Worm (Caenorhabditis elegans): ENCODE data around the gene bli-6.

Gene bli-6

DNA sequence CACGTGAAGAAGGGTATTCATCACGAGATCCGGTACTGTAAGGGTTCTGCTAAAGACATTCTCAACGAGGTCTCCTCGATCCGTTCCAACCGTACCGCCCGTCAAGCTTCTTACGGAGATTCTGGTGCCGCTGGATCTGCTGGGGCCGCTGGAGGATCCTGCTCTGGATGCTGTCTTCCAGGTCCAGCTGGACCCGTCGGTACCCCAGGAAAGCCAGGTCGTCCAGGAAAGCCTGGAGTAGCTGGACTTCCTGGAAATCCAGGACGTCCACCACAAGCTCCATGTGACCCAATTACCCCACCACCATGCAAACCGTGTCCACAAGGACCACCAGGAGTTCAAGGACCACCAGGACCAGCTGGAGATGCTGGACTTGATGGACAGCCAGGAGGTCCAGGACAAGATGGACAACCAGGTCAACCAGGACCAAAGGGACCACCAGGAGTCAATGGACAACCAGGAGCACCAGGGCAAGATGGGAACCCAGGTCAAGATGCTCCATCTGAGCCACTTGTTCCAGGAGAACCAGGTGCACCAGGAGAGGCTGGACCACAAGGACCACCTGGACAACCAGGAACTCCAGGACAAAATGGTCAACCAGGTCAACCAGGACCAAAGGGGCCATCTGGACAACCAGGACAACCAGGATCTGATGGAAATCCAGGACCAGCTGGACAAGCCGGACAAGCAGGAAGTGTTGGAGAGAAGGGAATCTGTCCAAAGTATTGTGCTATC, 637 bp downstream of the bli-6 start:
- TF ChIP-seq daf-12 (tag; optimal IDR thresholded peaks at IDR 0.05) = no peak
- TF ChIP-seq ceh-9 (tag; optimal IDR thresholded peaks at IDR 0.05) = no peak
- TF ChIP-seq sea-2 (GFP tag; optimal IDR thresholded peaks at IDR 0.05) = no peak
- TF ChIP-seq aly-2 (tag; optimal IDR thresholded peaks at IDR 0.05) = no peak
- TF ChIP-seq lin-15B (tag; optimal IDR thresholded peaks at IDR 0.05) = no peak
- no peak for TF ChIP-seq fkh-10 (GFP tag; optimal IDR thresholded peaks at IDR 0.05)
- no peak for TF ChIP-seq pha-4 (tag; optimal IDR thresholded peaks at IDR 0.05)
- no peak for TF ChIP-seq elt-3 (tag; optimal IDR thresholded peaks at IDR 0.05)
- no peak for TF ChIP-seq egl-27 (tag; optimal IDR thresholded peaks at IDR 0.05)
- TF ChIP-seq nhr-11 (tag; optimal IDR thresholded peaks at IDR 0.05) = no peak
- TF ChIP-seq jun-1 (tag; optimal IDR thresholded peaks at IDR 0.05) = no peak
- no peak for TF ChIP-seq hmg-11 (tag; optimal IDR thresholded peaks at IDR 0.05)

DNA sequence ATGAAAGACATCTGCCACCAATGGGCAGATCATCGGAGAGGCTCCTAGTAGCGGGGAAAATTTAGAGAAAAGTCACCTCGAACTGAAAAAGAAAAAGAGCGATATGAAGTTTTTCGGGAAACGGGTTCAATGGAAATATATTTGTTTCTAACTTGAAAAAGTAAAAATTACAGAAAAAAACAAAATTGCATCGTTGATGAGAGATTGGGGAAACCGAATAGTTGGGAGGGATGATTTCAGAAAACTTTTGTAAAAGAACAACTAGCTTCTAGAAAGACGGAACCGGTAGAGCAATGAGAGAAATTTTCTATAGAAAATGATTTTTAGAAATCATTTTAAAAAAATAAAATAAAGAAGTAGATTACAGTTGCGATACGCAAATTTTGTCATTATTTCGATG, 1.5 kb downstream of the bli-6 start:
- TF ChIP-seq nhr-77 (tag; optimal IDR thresholded peaks at IDR 0.05) (no peak), skn-1 (tag; optimal IDR thresholded peaks at IDR 0.05) (no peak), fkh-10 (GFP tag; optimal IDR thresholded peaks at IDR 0.05) (no peak), ztf-4 (tag; optimal IDR thresholded peaks at IDR 0.05) (no peak), eor-1 (tag; optimal IDR thresholded peaks at IDR 0.05) (no peak), nhr-12 (tag; optimal IDR thresholded peaks at IDR 0.05) (no peak), mml-1 (tag; optimal IDR thresholded peaks at IDR 0.05) (no peak), nhr-43 (tag; optimal IDR thresholded peaks at IDR 0.05; ENCODE audit: poor library complexity, severe bottlenecking) (no peak), unc-39 (tag; optimal IDR thresholded peaks at IDR 0.05) (no peak), unc-62 (GFP tag; optimal IDR thresholded peaks at IDR 0.05) (no peak), nhr-11 (tag; optimal IDR thresholded peaks at IDR 0.05) (no peak), nhr-25 (tag; optimal IDR thresholded peaks at IDR 0.05) (no peak), nhr-237 (tag; optimal IDR thresholded peaks at IDR 0.05) (no peak), lin-39 (tag; optimal IDR thresholded peaks at IDR 0.05) (no peak)

DNA sequence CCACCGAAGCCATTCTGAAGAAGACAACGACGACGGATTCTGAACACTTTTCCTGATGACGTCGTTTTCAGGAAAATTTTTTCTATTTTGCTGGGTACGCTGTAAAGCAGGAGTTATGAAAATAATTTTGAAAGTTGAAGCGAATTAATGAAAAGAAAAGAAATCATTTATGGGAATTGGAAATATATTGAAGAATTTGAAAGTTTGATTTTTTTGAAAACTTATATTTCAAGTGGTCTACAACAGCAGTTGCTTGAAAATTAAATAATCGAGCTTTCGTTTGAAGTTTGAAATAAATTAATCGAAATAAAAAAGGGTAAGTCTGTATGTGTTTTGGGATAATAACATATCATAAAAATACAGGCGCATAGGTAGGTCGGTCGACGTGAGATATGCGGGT, 7.1 kb downstream of the bli-6 start, which contains the start of gene shl-1:
TSS of gene shl-1 (minus strand) at position 101 of the 400 bp plus-strand sequence.
- TF ChIP-seq unc-39 (tag; optimal IDR thresholded peaks at IDR 0.05) (no peak), ama-1 (optimal IDR thresholded peaks at IDR 0.05) (no peak), nhr-43 (tag; optimal IDR thresholded peaks at IDR 0.05; ENCODE audit: poor library complexity, severe bottlenecking) (no peak), jun-1 (tag; optimal IDR thresholded peaks at IDR 0.05) (no peak), unc-62 (GFP tag; optimal IDR thresholded peaks at IDR 0.05) (no peak), ceh-82 (tag; optimal IDR thresholded peaks at IDR 0.05) (no peak), nhr-11 (tag; optimal IDR thresholded peaks at IDR 0.05) (no peak)

DNA sequence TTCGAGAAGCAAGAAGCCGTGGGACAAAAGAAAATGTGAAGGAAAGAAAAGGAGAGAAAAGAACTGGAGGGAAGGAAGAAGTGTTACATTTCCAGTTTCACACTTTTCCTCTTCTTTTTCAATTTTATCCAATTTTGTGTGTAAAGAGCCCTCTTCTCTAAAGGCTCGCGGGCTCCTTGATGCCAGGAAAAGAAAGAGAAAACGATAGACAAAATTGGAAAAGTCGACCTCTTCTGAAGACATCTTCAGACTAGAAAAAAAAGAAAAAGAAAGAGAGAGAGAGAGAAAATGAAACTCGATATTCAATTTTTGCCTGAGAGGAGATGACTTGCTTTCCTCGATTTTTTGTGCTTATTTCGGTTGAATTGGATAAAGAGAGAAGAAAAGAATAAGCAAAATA, 8.1 kb downstream of the bli-6 start:
- TF ChIP-seq pqm-1 (tag; optimal IDR thresholded peaks at IDR 0.05) (no peak), fkh-10 (GFP tag; optimal IDR thresholded peaks at IDR 0.05) (peak; percentile 38)

DNA sequence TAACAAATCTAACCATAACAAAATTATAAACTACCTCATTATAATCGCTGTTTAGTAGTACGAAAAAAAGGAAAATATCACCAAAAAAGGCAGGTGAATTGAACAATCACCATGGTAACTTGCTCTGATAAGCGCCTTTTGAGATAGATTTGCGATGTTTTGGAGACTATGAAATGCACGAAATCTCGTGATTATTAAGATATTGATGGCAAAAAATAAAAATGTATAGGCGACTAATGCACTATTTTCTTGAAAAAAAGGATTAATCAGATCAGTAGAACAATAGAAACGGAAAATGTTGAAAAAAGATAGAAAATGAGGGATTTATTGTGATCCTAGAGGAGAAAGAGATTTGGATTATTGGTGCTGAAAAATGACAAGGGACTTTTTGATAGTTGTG, 11.7 kb downstream of the bli-6 start:
- TF ChIP-seq tbx-2 (tag; optimal IDR thresholded peaks at IDR 0.05) (no peak), nhr-28 (tag; optimal IDR thresholded peaks at IDR 0.05) (no peak), hmg-11 (tag; optimal IDR thresholded peaks at IDR 0.05) (no peak), egl-27 (tag; optimal IDR thresholded peaks at IDR 0.05) (no peak), nhr-43 (tag; optimal IDR thresholded peaks at IDR 0.05; ENCODE audit: poor library complexity, severe bottlenecking) (no peak), ceh-9 (tag; optimal IDR thresholded peaks at IDR 0.05) (no peak), elt-2 (tag; optimal IDR thresholded peaks at IDR 0.05) (no peak), ztf-11 (tag; optimal IDR thresholded peaks at IDR 0.05) (no peak), ceh-82 (tag; optimal IDR thresholded peaks at IDR 0.05) (no peak), mml-1 (tag; optimal IDR thresholded peaks at IDR 0.05) (no peak), lin-39 (tag; optimal IDR thresholded peaks at IDR 0.05) (no peak), ceh-28 (tag; optimal IDR thresholded peaks at IDR 0.05) (no peak), unc-39 (tag; optimal IDR thresholded peaks at IDR 0.05) (no peak)

DNA sequence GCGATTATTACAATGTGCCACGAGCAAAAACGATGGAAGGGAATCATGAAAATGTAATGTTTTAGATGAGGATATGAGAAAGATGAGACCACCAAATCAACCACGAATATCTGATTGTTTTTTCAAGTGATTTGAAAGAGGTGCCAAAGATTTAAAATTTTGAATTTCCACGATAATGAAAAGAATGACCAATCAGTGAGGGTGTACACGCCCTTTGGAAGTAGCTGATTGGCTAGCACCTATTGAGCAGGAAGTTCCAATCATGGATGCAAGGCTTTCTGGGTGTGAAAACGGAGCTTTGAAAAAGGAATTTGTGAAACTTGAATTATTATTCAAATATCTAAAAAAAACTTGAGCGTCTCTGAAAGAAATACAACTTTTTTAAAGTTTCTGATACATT, 14.7 kb downstream of the bli-6 start:
- TF ChIP-seq fos-1 (tag; optimal IDR thresholded peaks at IDR 0.05) (no peak), nfya-1 (tag; optimal IDR thresholded peaks at IDR 0.05; ENCODE audit: insufficient read depth) (peak; percentile 86)
